Fruit fly (Drosophila melanogaster): Measurements from ENCODE around the gene Ugt35D1.

Ugt35D1 gene

DNA sequence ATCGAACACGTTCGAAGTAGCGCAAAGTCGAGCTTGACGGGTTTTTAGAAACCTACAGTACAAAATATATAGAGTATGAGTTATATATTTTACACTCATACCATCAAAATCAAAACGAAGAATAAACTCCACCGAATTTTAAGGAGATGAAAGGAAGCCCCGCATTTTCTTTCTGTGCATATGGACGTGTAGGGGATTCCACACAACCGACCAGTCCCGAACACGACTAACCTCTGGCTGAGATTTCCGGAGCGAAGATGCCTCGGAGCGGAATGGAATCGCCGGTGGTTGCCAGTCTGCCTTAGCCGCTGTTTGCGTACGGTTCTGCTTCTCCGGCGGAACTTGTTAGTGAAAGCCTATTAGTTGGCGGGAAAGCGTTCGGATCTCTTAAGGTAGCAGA, 11.0 kb downstream of the Ugt35D1 start:
- TF ChIP-seq OdsH (GFP tag; optimal IDR thresholded peaks at IDR 0.05) (peak; percentile 98), CG8119 (GFP tag; IDR thresholded peaks at IDR 0.05) (peak; percentile 96), CG6808 (GFP tag; optimal IDR thresholded peaks at IDR 0.05) (peak; percentile 83), svp (GFP tag) (peak; percentile 100), CG7368 (GFP tag; optimal IDR thresholded peaks at IDR 0.05) (peak; percentile 96), ss (GFP tag; optimal IDR thresholded peaks at IDR 0.05) (peak; percentile 71 to 86), achi (GFP tag; optimal IDR thresholded peaks at IDR 0.05) (peak; percentile 98), dsx (GFP tag; optimal IDR thresholded peaks at IDR 0.05; ENCODE audit: poor library complexity, severe bottlenecking) (peak; percentile 86), pdm3 (GFP tag; optimal IDR thresholded peaks at IDR 0.05) (peak; percentile 98), CG8319 (GFP tag; optimal IDR thresholded peaks at IDR 0.05) (peak; percentile 94), vri (GFP tag; optimal IDR thresholded peaks at IDR 0.05) (peak; percentile 98), CG11762 (GFP tag; optimal IDR thresholded peaks at IDR 0.05; ENCODE audit: insufficient read depth) (peak; percentile 95), fkh (GFP tag; optimal IDR thresholded peaks at IDR 0.05) (peak; percentile 66), eg (GFP tag; IDR thresholded peaks at IDR 0.05) (peak; percentile 99), Sox15 (GFP tag; optimal IDR thresholded peaks at IDR 0.05) (peak; percentile 98), Lpt (GFP tag; optimal IDR thresholded peaks at IDR 0.05) (peak; percentile 96), Eip75B (GFP tag; optimal IDR thresholded peaks at IDR 0.05) (peak; percentile 99), net (GFP tag; optimal IDR thresholded peaks at IDR 0.05) (peak; percentile 98), Blimp-1 (GFP tag; optimal IDR thresholded peaks at IDR 0.05) (peak; percentile 93), CG10631 (GFP tag; optimal IDR thresholded peaks at IDR 0.05) (peak; percentile 99), CG6792 (GFP tag; optimal IDR thresholded peaks at IDR 0.05) (peak; percentile 99), CG3919 (GFP tag; optimal IDR thresholded peaks at IDR 0.05) (peak; percentile 98), CG11294 (GFP tag; IDR thresholded peaks at IDR 0.05) (peak; percentile 98), Sox14 (GFP tag; optimal IDR thresholded peaks at IDR 0.05) (peak; percentile 99), topi (GFP tag; optimal IDR thresholded peaks at IDR 0.05) (peak; percentile 99), CG6276 (GFP tag; optimal IDR thresholded peaks at IDR 0.05) (peak; percentile 96), CG3032 (tag; optimal IDR thresholded peaks at IDR 0.05) (peak; percentile 95), spab (GFP tag; optimal IDR thresholded peaks at IDR 0.05) (peak; percentile 90), CG6163 (GFP tag; IDR thresholded peaks at IDR 0.05) (peak; percentile 98), CG10669 (GFP tag; optimal IDR thresholded peaks at IDR 0.05) (peak; percentile 92), Eip78C (GFP tag) (peak; percentile 99), dac (GFP tag; optimal IDR thresholded peaks at IDR 0.05) (peak; percentile 99), Smox (GFP tag; optimal IDR thresholded peaks at IDR 0.05) (peak; percentile 99), cyc (GFP tag; optimal IDR thresholded peaks at IDR 0.05) (peak; percentile 99), CG6854 (GFP tag; optimal IDR thresholded peaks at IDR 0.05) (peak; percentile 98), CG1621 (tag; optimal IDR thresholded peaks at IDR 0.05) (peak; percentile 97), Sox102F (GFP tag; optimal IDR thresholded peaks at IDR 0.05) (peak; percentile 99), acj6 (GFP tag; optimal IDR thresholded peaks at IDR 0.05) (peak; percentile 99), CG34406 (GFP tag; optimal IDR thresholded peaks at IDR 0.05) (peak; percentile 98), Met (GFP tag; optimal IDR thresholded peaks at IDR 0.05) (peak; percentile 99), Hr4 (GFP tag; optimal IDR thresholded peaks at IDR 0.05) (peak; percentile 98), Hr38 (GFP tag; optimal IDR thresholded peaks at IDR 0.05) (no peak), fd59A (GFP tag; optimal IDR thresholded peaks at IDR 0.05) (peak; percentile 89), Ets21C (GFP tag; optimal IDR thresholded peaks at IDR 0.05) (peak; percentile 99), fd85E (GFP tag; optimal IDR thresholded peaks at IDR 0.05) (peak; percentile 93), CG11902 (GFP tag; optimal IDR thresholded peaks at IDR 0.05) (peak; percentile 97), CG15336 (GFP tag; IDR thresholded peaks at IDR 0.05) (peak; percentile 96), Ets96B (tag; optimal IDR thresholded peaks at IDR 0.05) (peak; percentile 96), Eip93F (GFP tag; optimal IDR thresholded peaks at IDR 0.05) (peak; percentile 98), lz (GFP tag; optimal IDR thresholded peaks at IDR 0.05) (peak; percentile 100), CG32006 (GFP tag; optimal IDR thresholded peaks at IDR 0.05) (peak; percentile 99), CG4318 (GFP tag; optimal IDR thresholded peaks at IDR 0.05) (peak; percentile 97)
